Fruit fly (Drosophila melanogaster) whole organism, adult: ENCODE data around the gene Papst2.
A peak's percentile ranks its signal among the peaks of the same experiment; 100 is the strongest.

Experiments
- CG11617 ChIP-seq: fragments of 200-800 bp; sonication (Bioruptor generic); optimal IDR thresholded peaks from 2 replicates; lab custom pipeline; 2017; ENCODE audit warnings: mild to moderate bottlenecking, missing biosample characterization, missing genetic modification reagents, missing genetic modification characterization
- CG14711 ChIP-seq: fragments of 200-800 bp; sonication (Bioruptor generic); optimal IDR thresholded peaks from 2 replicates; lab custom pipeline; 2018; ENCODE audit warnings: missing biosample characterization, mild to moderate bottlenecking, missing genetic modification characterization, moderate library complexity
- bab1 ChIP-seq: fragments of 200-800 bp; sonication (Bioruptor generic); optimal IDR thresholded peaks from 3 replicates; lab custom pipeline; 2019; ENCODE audit warnings: missing biosample characterization, mild to moderate bottlenecking, missing genetic modification characterization, moderate library complexity
- pad ChIP-seq: fragments of 200-800 bp; sonication (Bioruptor generic); optimal IDR thresholded peaks from 3 replicates; lab custom pipeline; 2017; ENCODE audit warnings: missing biosample characterization, missing genetic modification characterization, mild to moderate bottlenecking, moderate library complexity, missing genetic modification reagents

- peak; percentile 7 for TF ChIP-seq CG11617 (GFP tag; lab: Kevin White, UChicago)
- peak; percentile 18 for TF ChIP-seq bab1 (GFP tag; lab: Kevin White, UChicago)
- TF ChIP-seq pad = peak; percentile 16
- no peak for TF ChIP-seq CG14711 (tag; lab: Kevin White, UChicago)
Observed at dm6 chr3L:17007041-17007471, 35.5 kb upstream of the Papst2 start.
